Worm (Caenorhabditis elegans): ENCODE measurements around the gene E02H4.6.

DNA sequence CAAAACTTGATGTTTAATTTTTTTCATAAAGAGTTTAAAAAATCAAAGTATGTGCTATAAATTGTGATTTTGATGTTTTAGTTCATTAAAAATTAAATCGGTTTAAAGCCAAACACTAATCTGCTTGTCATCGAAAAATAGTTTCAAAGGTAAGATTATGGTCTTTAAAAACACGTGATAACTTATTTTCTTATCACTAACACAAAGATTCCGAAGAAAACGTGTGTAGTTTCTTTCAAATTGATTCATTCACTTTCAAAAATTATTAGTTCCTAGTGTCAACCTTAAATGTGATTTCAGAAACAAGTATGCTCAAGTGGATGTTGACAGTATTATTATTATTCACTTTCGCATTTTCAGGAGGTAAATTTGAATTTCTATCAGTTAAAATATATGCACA, 4.0 kb upstream of the E02H4.6 start, which contains the start of gene E02H4.7:
- TF ChIP-seq pha-4 (tag; optimal IDR thresholded peaks at IDR 0.05) (no peak), snpc-4 (tag; optimal IDR thresholded peaks at IDR 0.05) (no peak), unc-62 (GFP tag; optimal IDR thresholded peaks at IDR 0.05) (no peak), mab-5 (tag; optimal IDR thresholded peaks at IDR 0.05) (no peak), lin-13 (tag; optimal IDR thresholded peaks at IDR 0.05) (no peak), ham-2 (GFP tag; optimal IDR thresholded peaks at IDR 0.05) (no peak), mep-1 (tag; optimal IDR thresholded peaks at IDR 0.05) (no peak), unc-39 (tag; optimal IDR thresholded peaks at IDR 0.05) (no peak), nhr-28 (tag; optimal IDR thresholded peaks at IDR 0.05) (no peak)
